Worm (Caenorhabditis elegans): ENCODE results near the gene F35H8.12.

The F35H8.12 gene

ce11 chrII:9566045-9566444, 14.4 kb downstream of the F35H8.12 start:
- no peak for TF ChIP-seq ets-5 (GFP tag; IDR thresholded peaks at IDR 0.05)
- no peak for TF ChIP-seq ceh-8 (GFP tag; optimal IDR thresholded peaks at IDR 0.05)
- peak; percentile 86 for TF ChIP-seq nhr-85 (tag)
- no peak for TF ChIP-seq elt-2 (tag; optimal IDR thresholded peaks at IDR 0.05)
- peak; percentile 49 for TF ChIP-seq nhr-47 (tag; optimal IDR thresholded peaks at IDR 0.05)
- peak; percentile 46 for TF ChIP-seq nhr-20 (tag; optimal IDR thresholded peaks at IDR 0.05)
- peak in 1 of 3 experiments; percentile 12 for TF ChIP-seq ceh-82 (tag; optimal IDR thresholded peaks at IDR 0.05)
- TF ChIP-seq F16B12.6 (tag; optimal IDR thresholded peaks at IDR 0.05), result no peak
- TF ChIP-seq mep-1 (tag; optimal IDR thresholded peaks at IDR 0.05), result peak; percentile 36
- peak; percentile 54 for TF ChIP-seq fkh-8 (tag; optimal IDR thresholded peaks at IDR 0.05)
- TF ChIP-seq sup-37 (GFP tag; optimal IDR thresholded peaks at IDR 0.05), result no peak
- peak; percentile 12 for TF ChIP-seq unc-130 (tag; optimal IDR thresholded peaks at IDR 0.05)
- no peak for TF ChIP-seq unc-30 (tag; optimal IDR thresholded peaks at IDR 0.05)
- TF ChIP-seq elt-3 (tag; optimal IDR thresholded peaks at IDR 0.05), result peak in 1 of 6 experiments; percentile 17
- TF ChIP-seq nhr-77 (tag; optimal IDR thresholded peaks at IDR 0.05), result peak; percentile 17
- peak; percentile 6 to 53 for TF ChIP-seq lsy-2 (tag; optimal IDR thresholded peaks at IDR 0.05)
- TF ChIP-seq lin-14 (GFP tag; optimal IDR thresholded peaks at IDR 0.05), result peak; percentile 50
- no peak for TF ChIP-seq lin-39 (tag; optimal IDR thresholded peaks at IDR 0.05)
- TF ChIP-seq dsc-1 (tag; optimal IDR thresholded peaks at IDR 0.05), result peak; percentile 23
- no peak for TF ChIP-seq mef-2 (tag; optimal IDR thresholded peaks at IDR 0.05)
- no peak for TF ChIP-seq irx-1 (tag; optimal IDR thresholded peaks at IDR 0.05)
- TF ChIP-seq swsn-7 (tag; optimal IDR thresholded peaks at IDR 0.05), result peak; percentile 26
- no peak for TF ChIP-seq nhr-12 (tag; optimal IDR thresholded peaks at IDR 0.05)
- TF ChIP-seq grh-1 (GFP tag; IDR thresholded peaks at IDR 0.05), result no peak
- TF ChIP-seq ces-1 (GFP tag; optimal IDR thresholded peaks at IDR 0.05), result no peak
- peak; percentile 21 to 28 for TF ChIP-seq efl-1 (optimal IDR thresholded peaks at IDR 0.05)
- TF ChIP-seq efl-1 (GFP tag; optimal IDR thresholded peaks at IDR 0.05 in 1 of 2), result peak; percentile 4 to 95
- TF ChIP-seq jun-1 (tag; optimal IDR thresholded peaks at IDR 0.05), result peak; percentile 6
- no peak for TF ChIP-seq zag-1 (tag; optimal IDR thresholded peaks at IDR 0.05)
- TF ChIP-seq unc-86 (tag; optimal IDR thresholded peaks at IDR 0.05), result no peak
- TF ChIP-seq aly-2 (tag; optimal IDR thresholded peaks at IDR 0.05), result no peak
- TF ChIP-seq snu-23 (GFP tag; optimal IDR thresholded peaks at IDR 0.05), result peak; percentile 53
- TF ChIP-seq lin-35 (GFP tag; optimal IDR thresholded peaks at IDR 0.05), result peak; percentile 11 to 54
- TF ChIP-seq sox-4 (tag; optimal IDR thresholded peaks at IDR 0.05), result no peak
- TF ChIP-seq Y116A8C.19 (tag; optimal IDR thresholded peaks at IDR 0.05; ENCODE audit: borderline replicate concordance), result no peak
- peak; percentile 25 for TF ChIP-seq xbp-1 (tag; optimal IDR thresholded peaks at IDR 0.05)
- no peak for TF ChIP-seq fkh-4 (tag; optimal IDR thresholded peaks at IDR 0.05; ENCODE audit: borderline replicate concordance)
- peak in 1 of 2 experiments; percentile 13 for TF ChIP-seq mdl-1 (tag; optimal IDR thresholded peaks at IDR 0.05)
- no peak for TF ChIP-seq ama-1 (optimal IDR thresholded peaks at IDR 0.05)
- TF ChIP-seq sptf-1 (tag; optimal IDR thresholded peaks at IDR 0.05), result no peak
- TF ChIP-seq nhr-19 (GFP tag; conservative IDR thresholded peaks at IDR 0.05), result 0 out of 2 replicates have a peak, but pooled peaks have one; percentile 25
- no peak for TF ChIP-seq hpl-2 (GFP tag; optimal IDR thresholded peaks at IDR 0.05)
- no peak for TF ChIP-seq blmp-1 (tag; optimal IDR thresholded peaks at IDR 0.05)
- TF ChIP-seq hlh-4 (tag; optimal IDR thresholded peaks at IDR 0.05), result no peak
- no peak for TF ChIP-seq pqm-1 (tag; optimal IDR thresholded peaks at IDR 0.05)
- TF ChIP-seq efl-3 (GFP tag; optimal IDR thresholded peaks at IDR 0.05), result no peak
- no peak for TF ChIP-seq egl-13 (tag; optimal IDR thresholded peaks at IDR 0.05)
- no peak for TF ChIP-seq isw-1 (GFP tag; IDR thresholded peaks at IDR 0.05)
- TF ChIP-seq aha-1 (tag; optimal IDR thresholded peaks at IDR 0.05), result no peak
- TF ChIP-seq fos-1 (tag; optimal IDR thresholded peaks at IDR 0.05), result no peak
- peak; percentile 56 for TF ChIP-seq rnt-1 (tag; optimal IDR thresholded peaks at IDR 0.05)
- no peak for TF ChIP-seq C04F5.9 (tag; optimal IDR thresholded peaks at IDR 0.05)
- TF ChIP-seq dpl-1 (GFP tag; optimal IDR thresholded peaks at IDR 0.05), result peak in 2 of 3 experiments; percentile 6 to 27
- peak; percentile 55 for TF ChIP-seq nhr-71 (tag; optimal IDR thresholded peaks at IDR 0.05)
- peak; percentile 7 for TF ChIP-seq lin-13 (GFP tag; optimal IDR thresholded peaks at IDR 0.05)

Measured in whole organism, L1 larva.